Worm (Caenorhabditis elegans) whole organism, L1 larva: ENCODE results near the gene C55C3.3.

Experiments
- ceh-82 ChIP-seq, 3 experiments: fragments of 150-350 bp in 1 of 3; sonication (generic microtip) in 2 of 3; optimal IDR thresholded peaks; 2 replicates each; lab custom pipeline; 2014 to 2017; ENCODE audit warnings: missing biosample characterization in 3 of 3, missing genetic modification characterization in 3 of 3
- isw-1 ChIP-seq: fragments of 200-800 bp; sonication (Bioruptor generic); IDR thresholded peaks from 2 replicates; pipeline ENCODE4 v1.3.6; 2022; ENCODE audit warnings: missing genetic modification characterization, missing compliant biosample characterization
- jun-1 ChIP-seq: fragments of 150-350 bp; optimal IDR thresholded peaks from 2 replicates; lab custom pipeline; 2014; ENCODE audit warnings: missing biosample characterization, missing genetic modification reagents, missing genetic modification characterization
- nhr-11 ChIP-seq: fragments of 150-350 bp; optimal IDR thresholded peaks from 2 replicates; lab custom pipeline; 2014; ENCODE audit warnings: missing biosample characterization, missing genetic modification characterization
- nhr-20 ChIP-seq: sonication (generic microtip); optimal IDR thresholded peaks from 2 replicates; lab custom pipeline; 2016; ENCODE audit warnings: mild to moderate bottlenecking, missing genetic modification characterization, missing compliant biosample characterization
- pqm-1 ChIP-seq: sonication (generic microtip); optimal IDR thresholded peaks from 3 replicates; lab custom pipeline; 2017; ENCODE audit warnings: missing biosample characterization, missing genetic modification characterization
- unc-130 ChIP-seq: fragments of 150-350 bp; optimal IDR thresholded peaks from 2 replicates; lab custom pipeline; 2017; ENCODE audit warnings: missing biosample characterization, missing genetic modification characterization, inconsistent platforms

DNA sequence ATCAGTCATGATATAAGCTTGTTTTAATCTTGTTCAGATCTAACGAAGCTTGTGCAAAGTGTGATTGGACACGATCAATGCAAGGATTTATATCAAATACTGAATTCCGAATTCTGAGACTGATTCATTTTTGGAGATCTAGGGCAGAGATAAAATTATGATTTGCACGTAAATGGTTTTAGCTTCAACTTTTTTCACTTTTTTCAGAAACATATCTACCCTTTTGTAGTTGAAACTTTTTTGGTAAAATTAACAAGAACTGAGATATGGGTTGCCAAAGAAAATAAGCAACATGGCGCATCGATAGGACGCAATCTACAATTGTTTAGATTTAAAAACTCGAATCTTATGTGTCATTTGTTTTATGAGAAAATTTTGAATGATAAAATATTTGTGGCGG is 7.0 kb upstream of the C55C3.3 start, which contains the start of gene C55C3.4:
- no peak for TF ChIP-seq jun-1
- TF ChIP-seq ceh-82 (tag; optimal IDR thresholded peaks at IDR 0.05; lab: Kevin White, UChicago), result no peak
- no peak for TF ChIP-seq nhr-20 (tag; lab: Kevin White, UChicago)
- no peak for TF ChIP-seq nhr-11 (tag; lab: Kevin White, UChicago)
- TF ChIP-seq pqm-1 (tag; lab: Kevin White, UChicago), result no peak
- no peak for TF ChIP-seq isw-1 (GFP tag; lab: Robert Waterston, UW)
- no peak for TF ChIP-seq unc-130
